Worm (Caenorhabditis elegans): ENCODE data around the gene F35E8.13.
A peak's percentile ranks its signal among the peaks of the same experiment; 100 is the strongest.

ce11 chrV:15924307-15924706, 1.2 kb downstream of the F35E8.13 start, which contains the start of gene nhr-108:
- TF ChIP-seq D1046.2 (GFP tag; IDR thresholded peaks at IDR 0.05) (no peak), hmg-1.1 (GFP tag; IDR thresholded peaks at IDR 0.05) (no peak), unc-39 (tag; optimal IDR thresholded peaks at IDR 0.05) (no peak), nhr-28 (tag; optimal IDR thresholded peaks at IDR 0.05) (peak; percentile 87), jun-1 (tag; optimal IDR thresholded peaks at IDR 0.05) (no peak), egl-27 (tag; optimal IDR thresholded peaks at IDR 0.05) (no peak), ama-1 (optimal IDR thresholded peaks at IDR 0.05) (no peak), nhr-237 (tag; optimal IDR thresholded peaks at IDR 0.05) (no peak), mdl-1 (tag; optimal IDR thresholded peaks at IDR 0.05) (no peak), unc-62 (GFP tag; optimal IDR thresholded peaks at IDR 0.05 in 1 of 2) (no peak), unc-62 (tag; optimal IDR thresholded peaks at IDR 0.05) (no peak), nhr-6 (tag; optimal IDR thresholded peaks at IDR 0.05) (no peak), zip-11 (GFP tag; IDR thresholded peaks at IDR 0.05) (no peak), mxl-3 (GFP tag; optimal IDR thresholded peaks at IDR 0.05) (no peak)

Measured in whole organism, L4 larva.